Fruit fly (Drosophila melanogaster) whole organism, embryonic: ENCODE measurements around the gene CG8176.

Source experiments
- Antp ChIP-seq: fragments of 200-800 bp; sonication (Bioruptor generic); optimal IDR thresholded peaks from 3 replicates; lab custom pipeline; 2016; ENCODE audit warnings: missing biosample characterization, missing genetic modification characterization
- CG10147 ChIP-seq: fragments of 200-800 bp; sonication (Bioruptor generic); optimal IDR thresholded peaks from 2 replicates; lab custom pipeline; 2019; ENCODE audit warnings: missing biosample characterization, mild to moderate bottlenecking, missing genetic modification characterization, moderate library complexity
- CG10543 ChIP-seq: fragments of 200-800 bp; sonication (Bioruptor generic); optimal IDR thresholded peaks from 3 replicates; lab custom pipeline; 2017; ENCODE audit warnings: missing biosample characterization, mild to moderate bottlenecking, missing genetic modification characterization, moderate library complexity
- CG11695 ChIP-seq: fragments of 200-800 bp; sonication (Bioruptor generic); IDR thresholded peaks from 3 replicates; pipeline ENCODE4 v1.3.6; 2022; ENCODE audit warnings: missing biosample characterization, missing genetic modification characterization
- CG12155 ChIP-seq: fragments of 200-800 bp; sonication (Bioruptor generic); optimal IDR thresholded peaks from 3 replicates; lab custom pipeline; 2016; ENCODE audit warnings: missing biosample characterization, missing genetic modification characterization
- CG12659 ChIP-seq: fragments of 200-800 bp; sonication (Bioruptor generic); optimal IDR thresholded peaks from 3 replicates; lab custom pipeline; 2017; ENCODE audit warnings: mild to moderate bottlenecking, missing biosample characterization, missing genetic modification reagents, missing genetic modification characterization
- CG14050 ChIP-seq: fragments of 200-800 bp; sonication (Bioruptor generic); IDR thresholded peaks from 3 replicates; pipeline ENCODE4 v1.3.6; 2022; ENCODE audit warnings: missing biosample characterization, missing genetic modification characterization
- CG15073 ChIP-seq: fragments of 200-800 bp; sonication (Bioruptor generic); optimal IDR thresholded peaks from 2 replicates; lab custom pipeline; 2016; ENCODE audit warnings: missing biosample characterization, missing genetic modification characterization
- CG1792 ChIP-seq: fragments of 200-800 bp; sonication (Bioruptor generic); optimal IDR thresholded peaks from 2 replicates; lab custom pipeline; 2016; ENCODE audit warnings: missing biosample characterization, missing genetic modification characterization
- CG1832 ChIP-seq: fragments of 200-800 bp; sonication (Bioruptor generic); optimal IDR thresholded peaks from 2 replicates; lab custom pipeline; 2017; ENCODE audit warnings: missing biosample characterization, mild to moderate bottlenecking, missing genetic modification characterization, inconsistent platforms
- CG2116 ChIP-seq: fragments of 200-800 bp; sonication (Bioruptor generic); optimal IDR thresholded peaks from 3 replicates; lab custom pipeline; 2018; ENCODE audit warnings: missing biosample characterization, mild to moderate bottlenecking, missing genetic modification characterization
- CG30020 ChIP-seq: fragments of 200-800 bp; optimal IDR thresholded peaks from 2 replicates; lab custom pipeline; 2019; ENCODE audit warnings: missing biosample characterization, mild to moderate bottlenecking, missing genetic modification characterization, moderate library complexity
- CG30403 ChIP-seq: fragments of 200-800 bp; sonication (Bioruptor generic); optimal IDR thresholded peaks from 3 replicates; lab custom pipeline; 2016; ENCODE audit warnings: missing biosample characterization, missing genetic modification characterization
- CG32532 ChIP-seq: fragments of 200-800 bp; sonication (Bioruptor generic); IDR thresholded peaks from 2 replicates; pipeline ENCODE4 v1.3.6; 2022; ENCODE audit warnings: missing biosample characterization, missing genetic modification characterization
- CG3726 ChIP-seq: fragments of 200-800 bp; sonication (Bioruptor generic); IDR thresholded peaks from 3 replicates; pipeline ENCODE4, ENCODE4 v1.3.6; 2022; ENCODE audit warnings: missing biosample characterization, missing genetic modification characterization
- CG42726 ChIP-seq: fragments of 200-800 bp; sonication (Bioruptor generic); IDR thresholded peaks from 2 replicates; pipeline ENCODE4 v1.3.6; 2022; ENCODE audit warnings: missing biosample characterization, missing genetic modification characterization; ENCODE audit not compliant: partially characterized antibody
- CG4820 ChIP-seq: fragments of 200-800 bp; sonication (Bioruptor generic); optimal IDR thresholded peaks from 3 replicates; lab custom pipeline; 2016; ENCODE audit warnings: missing biosample characterization, missing genetic modification characterization
- CG6765 ChIP-seq: fragments of 200-800 bp; sonication (Bioruptor generic); optimal IDR thresholded peaks from 3 replicates; lab custom pipeline; 2017; ENCODE audit warnings: missing biosample characterization, mild to moderate bottlenecking, missing genetic modification characterization
- CG7372 ChIP-seq: fragments of 200-800 bp; sonication (Bioruptor generic); IDR thresholded peaks from 2 replicates; pipeline ENCODE4 v1.3.6; 2022; ENCODE audit warnings: missing biosample characterization, missing genetic modification characterization
- CG9727 ChIP-seq: fragments of 200-800 bp; sonication (Bioruptor generic); optimal IDR thresholded peaks from 3 replicates; lab custom pipeline; 2017; ENCODE audit warnings: missing biosample characterization, mild to moderate bottlenecking, missing genetic modification characterization
- CG9817 ChIP-seq: fragments of 200-800 bp; sonication (Bioruptor generic); optimal IDR thresholded peaks from 2 replicates; lab custom pipeline; 2018; ENCODE audit warnings: missing biosample characterization, mild to moderate bottlenecking, missing genetic modification characterization, moderate library complexity
- Dip3 ChIP-seq: fragments of 200-800 bp; sonication (Bioruptor generic); optimal IDR thresholded peaks from 3 replicates; lab custom pipeline; 2016; ENCODE audit warnings: missing biosample characterization, missing genetic modification characterization
- Doc3 ChIP-seq: fragments of 200-800 bp; sonication (Bioruptor generic); IDR thresholded peaks from 3 replicates; pipeline ENCODE4 v1.3.6; 2022; ENCODE audit warnings: missing biosample characterization, missing genetic modification characterization; ENCODE audit not compliant: partially characterized antibody
- HHEX ChIP-seq: fragments of 200-800 bp; sonication (Bioruptor generic); optimal IDR thresholded peaks from 3 replicates; lab custom pipeline; 2017; ENCODE audit warnings: missing biosample characterization, mild to moderate bottlenecking, missing genetic modification characterization, missing genetic modification reagents
- Hr39 ChIP-seq: fragments of >200 bp; optimal IDR thresholded peaks from 2 replicates; lab custom pipeline; 2017
- MTF-1 ChIP-seq: fragments of 200-800 bp; sonication (Bioruptor generic); optimal IDR thresholded peaks from 2 replicates; lab custom pipeline; 2018; ENCODE audit warnings: missing biosample characterization, mild to moderate bottlenecking, missing genetic modification characterization, borderline replicate concordance
- Scr ChIP-seq: fragments of 200-800 bp; sonication (Bioruptor generic); IDR thresholded peaks from 2 replicates; pipeline ENCODE4 v1.3.6; 2022; ENCODE audit warnings: missing biosample characterization, missing genetic modification characterization; ENCODE audit not compliant: partially characterized antibody
- Taf1 ChIP-seq: fragments of 200-800 bp; sonication (Bioruptor generic); IDR thresholded peaks from 2 replicates; pipeline ENCODE4 v1.3.6; 2022; ENCODE audit warnings: missing biosample characterization, missing genetic modification characterization
- Vsx1 ChIP-seq: fragments of 200-800 bp; sonication (Bioruptor generic); optimal IDR thresholded peaks from 2 replicates; lab custom pipeline; 2017; ENCODE audit warnings: missing biosample characterization, mild to moderate bottlenecking, missing genetic modification characterization, missing genetic modification reagents
- amos ChIP-seq: fragments of 200-800 bp; sonication (Bioruptor generic); IDR thresholded peaks from 2 replicates; pipeline ENCODE4 v1.3.6; 2022; ENCODE audit warnings: missing biosample characterization, missing genetic modification characterization; ENCODE audit not compliant: partially characterized antibody
- ase ChIP-seq: fragments of 200-800 bp; sonication (Bioruptor generic); IDR thresholded peaks from 3 replicates; pipeline ENCODE4 v1.3.6; 2022; ENCODE audit warnings: missing biosample characterization, missing genetic modification characterization
- bigmax ChIP-seq: fragments of 200-800 bp; sonication (Bioruptor generic); optimal IDR thresholded peaks from 2 replicates; lab custom pipeline; 2018; ENCODE audit warnings: missing biosample characterization, mild to moderate bottlenecking, missing genetic modification characterization
- cg ChIP-seq: fragments of 200-800 bp; sonication (Bioruptor generic); optimal IDR thresholded peaks from 3 replicates; lab custom pipeline; 2019; ENCODE audit warnings: missing biosample characterization, mild to moderate bottlenecking, missing genetic modification characterization, moderate library complexity
- corto ChIP-seq: fragments of 200-800 bp; sonication (Bioruptor generic); optimal IDR thresholded peaks from 2 replicates; lab custom pipeline; 2016; ENCODE audit warnings: missing biosample characterization, mild to moderate bottlenecking, missing genetic modification characterization, moderate library complexity
- dmrt11E ChIP-seq: fragments of 200-800 bp; sonication (Bioruptor generic); optimal IDR thresholded peaks from 3 replicates; lab custom pipeline; 2018; ENCODE audit warnings: missing biosample characterization, mild to moderate bottlenecking, missing genetic modification characterization, moderate library complexity
- exex ChIP-seq: fragments of 200-800 bp; sonication (Bioruptor generic); optimal IDR thresholded peaks from 4 replicates; lab custom pipeline; 2018; ENCODE audit warnings: missing biosample characterization, mild to moderate bottlenecking, missing genetic modification characterization, moderate library complexity
- gem ChIP-seq: fragments of 200-800 bp; sonication (Bioruptor generic); optimal IDR thresholded peaks from 2 replicates; lab custom pipeline; 2019; ENCODE audit warnings: missing biosample characterization, mild to moderate bottlenecking, missing genetic modification characterization, moderate library complexity
- gt ChIP-seq: fragments of 200-800 bp; sonication (Bioruptor generic); IDR thresholded peaks from 2 replicates; pipeline ENCODE4 v1.3.6; 2022; ENCODE audit warnings: missing biosample characterization, missing genetic modification characterization
- hth ChIP-seq: fragments of >200 bp; optimal IDR thresholded peaks from 2 replicates; lab custom pipeline; 2017; ENCODE audit warnings: inconsistent platforms
- insv ChIP-seq, 2 experiments: fragments of 200-800 bp; sonication (Bioruptor generic); optimal IDR thresholded peaks; 3 replicates each; lab custom pipeline; 2016 to 2018; ENCODE audit warnings: missing biosample characterization in 2 of 2, missing genetic modification characterization in 2 of 2
- inv ChIP-seq: fragments of 200-800 bp; sonication (Bioruptor generic); IDR thresholded peaks from 2 replicates; pipeline ENCODE4 v1.3.6; 2022; ENCODE audit warnings: missing biosample characterization, missing genetic modification characterization; ENCODE audit not compliant: partially characterized antibody
- knrl ChIP-seq: fragments of 200-800 bp; sonication (Bioruptor generic); IDR thresholded peaks from 3 replicates; pipeline ENCODE4 v1.3.6; 2022; ENCODE audit warnings: missing biosample characterization, missing genetic modification characterization; ENCODE audit not compliant: partially characterized antibody
- lov ChIP-seq, 2 experiments: fragments of 200-800 bp in 1 of 2; fragments of >200 bp in 1 of 2; sonication (Bioruptor generic) in 1 of 2; IDR thresholded peaks in 1 of 2; optimal IDR thresholded peaks in 1 of 2; 2 replicates in 1 of 2; 3 replicates in 1 of 2; pipeline versions ENCODE4 v1.3.6 to Lab custom; 2017 to 2022; ENCODE audit warnings: missing biosample characterization in 1 of 2, missing genetic modification characterization in 1 of 2
- nerfin-1 ChIP-seq: fragments of 200-800 bp; sonication (Bioruptor generic); optimal IDR thresholded peaks from 3 replicates; lab custom pipeline; 2019; ENCODE audit warnings: missing biosample characterization, mild to moderate bottlenecking, missing genetic modification characterization, moderate library complexity
- p53 ChIP-seq: fragments of 200-800 bp; sonication (Bioruptor generic); optimal IDR thresholded peaks from 2 replicates; lab custom pipeline; 2016; ENCODE audit warnings: missing biosample characterization, missing genetic modification characterization
- prd ChIP-seq, 3 experiments: fragments of >200 bp in 2 of 3; fragments of 200-800 bp in 1 of 3; sonication (Bioruptor generic) in 1 of 3; optimal IDR thresholded peaks in 2 of 3; IDR thresholded peaks in 1 of 3; 2 replicates in 2 of 3; 3 replicates in 1 of 3; pipeline versions ENCODE4 v1.3.6 to Lab custom; 2017 to 2022; ENCODE audit warnings: missing biosample characterization in 1 of 3, missing genetic modification characterization in 1 of 3
- repo ChIP-seq: fragments of 200-800 bp; sonication (Bioruptor generic); optimal IDR thresholded peaks from 2 replicates; lab custom pipeline; 2016; ENCODE audit warnings: missing biosample characterization, missing genetic modification characterization
- ttk ChIP-seq: fragments of 200-800 bp; sonication (Bioruptor generic); IDR thresholded peaks from 2 replicates; pipeline ENCODE4 v2.1.2; 2022; ENCODE audit warnings: missing biosample characterization, missing genetic modification characterization
- tup ChIP-seq: fragments of 200-800 bp; sonication (Bioruptor generic); optimal IDR thresholded peaks from 2 replicates; lab custom pipeline; 2016; ENCODE audit warnings: missing biosample characterization, mild to moderate bottlenecking, missing genetic modification characterization, moderate library complexity
- z ChIP-seq: fragments of 200-800 bp; sonication (Bioruptor generic); IDR thresholded peaks from 3 replicates; pipeline ENCODE4 v1.3.6; 2022; ENCODE audit warnings: missing biosample characterization, missing genetic modification characterization

Gene CG8176

dm6 chr3R:9504355-9504754 is 11.5 kb upstream of the CG8176 start, which contains the start of gene CG8149 (continued):
- TF ChIP-seq CG42726 (GFP tag; lab: Robert Waterston, UW) (peak; percentile 81; the same call in 1 of the 2 replicates), lov (optimal IDR thresholded peaks at IDR 0.05; lab: Kevin White, UChicago) (no peak), lov (GFP tag; IDR thresholded peaks at IDR 0.05; lab: Robert Waterston, UW) (no peak), nerfin-1 (tag; lab: Kevin White, UChicago) (no peak), inv (GFP tag; lab: Robert Waterston, UW) (peak; percentile 77), knrl (peak; percentile 98), CG32532 (GFP tag; lab: Robert Waterston, UW) (no peak), CG9727 (GFP tag; lab: Kevin White, UChicago) (no peak), Doc3 (GFP tag; lab: Robert Waterston, UW) (peak; percentile 97), Taf1 (GFP tag; lab: Robert Waterston, UW) (no peak), p53 (GFP tag; lab: Kevin White, UChicago) (no peak), CG9817 (no peak), prd (optimal IDR thresholded peaks at IDR 0.05; lab: Kevin White, UChicago) (no peak), prd (GFP tag; IDR thresholded peaks at IDR 0.05; lab: Robert Waterston, UW) (no peak), CG7372 (GFP tag; lab: Robert Waterston, UW) (no peak), bigmax (GFP tag; lab: Kevin White, UChicago) (no peak), MTF-1 (no peak), ttk (GFP tag; lab: Robert Waterston, UW) (no peak), exex (tag; lab: Kevin White, UChicago) (peak; percentile 59), gem (no peak), CG3726 (no peak), CG2116 (GFP tag; lab: Kevin White, UChicago) (peak; percentile 83), CG1792 (GFP tag; lab: Kevin White, UChicago) (no peak), Scr (GFP tag; lab: Robert Waterston, UW) (peak; percentile 96), Hr39 (lab: Kevin White, UChicago) (no peak), cg (peak; percentile 15), z (no peak), dmrt11E (tag; lab: Kevin White, UChicago) (peak; percentile 31), corto (no peak), CG6765 (GFP tag; lab: Kevin White, UChicago) (no peak), Antp (GFP tag; lab: Kevin White, UChicago) (no peak), hth (no peak), HHEX (no peak), CG15073 (no peak), Vsx1 (GFP tag; lab: Kevin White, UChicago) (peak; percentile 69), CG14050 (GFP tag; lab: Robert Waterston, UW) (no peak), repo (no peak), Dip3 (GFP tag; lab: Kevin White, UChicago) (no peak), insv (GFP tag; optimal IDR thresholded peaks at IDR 0.05; lab: Kevin White, UChicago) (peak in 1 of 2 experiments; percentile 17), CG1832 (GFP tag; lab: Kevin White, UChicago) (no peak), CG4820 (no peak), gt (no peak), CG12659 (GFP tag; lab: Kevin White, UChicago) (peak; percentile 78), ase (GFP tag; lab: Robert Waterston, UW) (no peak), CG10543 (GFP tag; lab: Kevin White, UChicago) (no peak), CG30020 (tag; lab: Kevin White, UChicago) (peak; percentile 72), tup (GFP tag; lab: Kevin White, UChicago) (no peak), amos (peak; percentile 86), CG11695 (GFP tag; lab: Robert Waterston, UW) (no peak), CG30403 (GFP tag; lab: Kevin White, UChicago) (peak; percentile 13), CG10147 (GFP tag; lab: Kevin White, UChicago) (peak; percentile 33), CG12155 (GFP tag; lab: Kevin White, UChicago) (no peak)
